Fruit fly (Drosophila melanogaster): ENCODE measurements around the gene rudhira.

The rudhira gene

dm6 chrX:11852310-11852709 lies 35.6 kb downstream of the rudhira start, which contains the start of gene p24-1 (continued):
- TF ChIP-seq ap (GFP tag; IDR thresholded peaks at IDR 0.05) (no peak), Scr (GFP tag; IDR thresholded peaks at IDR 0.05; ENCODE audit: partially characterized antibody) (peak; percentile 85), vnd (GFP tag; IDR thresholded peaks at IDR 0.05; ENCODE audit: partially characterized antibody) (peak; percentile 71), CG3847 (GFP tag; IDR thresholded peaks at IDR 0.05) (peak; percentile 87), Ptx1 (GFP tag; IDR thresholded peaks at IDR 0.05) (peak; percentile 29; the same call in 1 of the 2 replicates), Ets97D (GFP tag; optimal IDR thresholded peaks at IDR 0.05) (peak; percentile 89), CG13894 (tag; optimal IDR thresholded peaks at IDR 0.05) (peak; percentile 71), croc (GFP tag; conservative IDR thresholded peaks at IDR 0.05) (no peak), ATbp (GFP tag; optimal IDR thresholded peaks at IDR 0.05) (no peak), CG33557 (GFP tag; optimal IDR thresholded peaks at IDR 0.05) (peak; percentile 7), twi (tag; optimal IDR thresholded peaks at IDR 0.05) (no peak), CG2712 (tag; optimal IDR thresholded peaks at IDR 0.05) (peak; percentile 46), CG17829 (tag; optimal IDR thresholded peaks at IDR 0.05) (peak; percentile 50), CG1603 (tag; optimal IDR thresholded peaks at IDR 0.05) (peak; percentile 79), zfh1 (GFP tag; IDR thresholded peaks at IDR 0.05) (no peak; the same call in 2 of the 3 replicates), corto (GFP tag; optimal IDR thresholded peaks at IDR 0.05) (no peak), sqz (GFP tag; optimal IDR thresholded peaks at IDR 0.05) (no peak), D19B (GFP tag; optimal IDR thresholded peaks at IDR 0.05) (no peak), mam (GFP tag; optimal IDR thresholded peaks at IDR 0.05) (peak; percentile 68), CG4328 (GFP tag; optimal IDR thresholded peaks at IDR 0.05) (no peak), CG4854 (GFP tag; optimal IDR thresholded peaks at IDR 0.05) (peak; percentile 43), Usf (GFP tag; optimal IDR thresholded peaks at IDR 0.05) (no peak), CG6175 (GFP tag; IDR thresholded peaks at IDR 0.05) (no peak; the same call in 2 of the 3 replicates), knrl (GFP tag; IDR thresholded peaks at IDR 0.05; ENCODE audit: partially characterized antibody) (peak; percentile 85), ac (GFP tag; optimal IDR thresholded peaks at IDR 0.05) (no peak), zf30C (GFP tag; optimal IDR thresholded peaks at IDR 0.05) (no peak), CG7556 (GFP tag; optimal IDR thresholded peaks at IDR 0.05) (no peak), klu (GFP tag; IDR thresholded peaks at IDR 0.05) (no peak), CG4617 (GFP tag; optimal IDR thresholded peaks at IDR 0.05; ENCODE audit: borderline replicate concordance) (peak; percentile 54), shn (GFP tag; optimal IDR thresholded peaks at IDR 0.05) (peak; percentile 40), CG12942 (GFP tag; optimal IDR thresholded peaks at IDR 0.05) (peak; percentile 40), peb (GFP tag; IDR thresholded peaks at IDR 0.05) (no peak), cad (GFP tag; optimal IDR thresholded peaks at IDR 0.05) (no peak), Nf-YB (GFP tag; optimal IDR thresholded peaks at IDR 0.05) (no peak), NfI (GFP tag; optimal IDR thresholded peaks at IDR 0.05) (peak; percentile 67), gsb (GFP tag; IDR thresholded peaks at IDR 0.05) (no peak), CG7372 (GFP tag; IDR thresholded peaks at IDR 0.05) (no peak), CG1792 (GFP tag; optimal IDR thresholded peaks at IDR 0.05) (peak; percentile 65), Optix (GFP tag; IDR thresholded peaks at IDR 0.05) (no peak), sisA (GFP tag; IDR thresholded peaks at IDR 0.05) (peak; percentile 12; the same call in 1 of the 2 replicates), abd-A (tag; optimal IDR thresholded peaks at IDR 0.05) (no peak), Ravus (GFP tag; IDR thresholded peaks at IDR 0.05) (no peak), unc-4 (GFP tag; IDR thresholded peaks at IDR 0.05; ENCODE audit: partially characterized antibody) (peak; percentile 90), CG14050 (GFP tag; IDR thresholded peaks at IDR 0.05) (no peak), HLHmδ (GFP tag; optimal IDR thresholded peaks at IDR 0.05) (no peak)

All from whole organism, embryonic.